Fruit fly (Drosophila melanogaster) whole organism, pupa: Measurements from ENCODE around the gene Fkbp39.

Source experiments
- CG10348 ChIP-seq: fragments of 200-800 bp; sonication (Bioruptor generic); IDR thresholded peaks from 2 replicates; pipeline ENCODE4 v1.3.6; 2022; ENCODE audit warnings: missing biosample characterization, missing genetic modification characterization
- CG12605 ChIP-seq: fragments of 200-800 bp; sonication (Bioruptor generic); IDR thresholded peaks from 2 replicates; pipeline ENCODE4 v1.3.6; 2022; ENCODE audit warnings: missing biosample characterization, missing genetic modification characterization
- CG13204 ChIP-seq: fragments of 200-800 bp; sonication (Bioruptor generic); optimal IDR thresholded peaks from 2 replicates; lab custom pipeline; 2018; ENCODE audit warnings: missing biosample characterization, mild to moderate bottlenecking, missing genetic modification characterization, moderate library complexity
- CG14655 ChIP-seq: fragments of 200-800 bp; sonication (Bioruptor generic); optimal IDR thresholded peaks from 3 replicates; lab custom pipeline; 2017; ENCODE audit warnings: mild to moderate bottlenecking, missing biosample characterization, missing genetic modification reagents, missing genetic modification characterization
- CG15710 ChIP-seq: fragments of 200-800 bp; sonication (Bioruptor generic); optimal IDR thresholded peaks from 2 replicates; lab custom pipeline; 2018; ENCODE audit warnings: missing biosample characterization, mild to moderate bottlenecking, missing genetic modification characterization, moderate library complexity
- CG17806 ChIP-seq: fragments of 200-800 bp; sonication (Bioruptor generic); optimal IDR thresholded peaks from 2 replicates; lab custom pipeline; 2018; ENCODE audit warnings: missing biosample characterization, mild to moderate bottlenecking, missing genetic modification characterization, moderate library complexity
- CG32121 ChIP-seq: fragments of 200-800 bp; sonication (Bioruptor generic); IDR thresholded peaks from 2 replicates; pipeline ENCODE4 v1.3.6; 2022; ENCODE audit warnings: missing biosample characterization, missing genetic modification characterization
- CG34367 ChIP-seq: fragments of 200-800 bp; sonication (Bioruptor generic); optimal IDR thresholded peaks from 2 replicates; lab custom pipeline; 2018; ENCODE audit warnings: missing biosample characterization, mild to moderate bottlenecking, missing genetic modification characterization
- CG4496 ChIP-seq: fragments of 200-800 bp; sonication (Bioruptor generic); IDR thresholded peaks from 3 replicates; pipeline ENCODE4 v1.3.6; 2022; ENCODE audit warnings: missing biosample characterization, missing genetic modification characterization
- CG8159 ChIP-seq: fragments of 200-800 bp; sonication (Bioruptor generic); optimal IDR thresholded peaks from 3 replicates; lab custom pipeline; 2018; ENCODE audit warnings: missing biosample characterization, mild to moderate bottlenecking, missing genetic modification characterization, moderate library complexity
- CG8301 ChIP-seq: fragments of 200-800 bp; sonication (Bioruptor generic); optimal IDR thresholded peaks from 2 replicates; lab custom pipeline; 2018; ENCODE audit warnings: missing biosample characterization, mild to moderate bottlenecking, missing genetic modification characterization
- CG9948 ChIP-seq: fragments of 200-800 bp; sonication (Bioruptor generic); optimal IDR thresholded peaks from 2 replicates; lab custom pipeline; 2018; ENCODE audit warnings: missing biosample characterization, mild to moderate bottlenecking, missing genetic modification characterization, moderate library complexity
- D1 ChIP-seq: fragments of 200-800 bp; sonication (Bioruptor generic); optimal IDR thresholded peaks from 2 replicates; lab custom pipeline; 2018; ENCODE audit warnings: missing biosample characterization, mild to moderate bottlenecking, missing genetic modification characterization, moderate library complexity
- EcR ChIP-seq: fragments of 200-800 bp; sonication (Bioruptor generic); optimal IDR thresholded peaks from 3 replicates; lab custom pipeline; 2019; ENCODE audit warnings: missing biosample characterization, missing genetic modification characterization, mild to moderate bottlenecking, moderate library complexity, missing genetic modification reagents
- Ets98B ChIP-seq: fragments of 200-800 bp; sonication (Bioruptor generic); IDR thresholded peaks from 2 replicates; pipeline ENCODE4 v1.3.6; 2022; ENCODE audit warnings: missing biosample characterization, missing genetic modification characterization
- Pif1A ChIP-seq: fragments of 200-800 bp; sonication (Bioruptor generic); optimal IDR thresholded peaks from 3 replicates; lab custom pipeline; 2016; ENCODE audit warnings: missing biosample characterization, missing genetic modification characterization
- Pif1B ChIP-seq: fragments of 200-800 bp; sonication (Bioruptor generic); optimal IDR thresholded peaks from 3 replicates; lab custom pipeline; 2016; ENCODE audit warnings: missing biosample characterization, missing genetic modification characterization
- Snoo ChIP-seq: fragments of 200-800 bp; sonication (Bioruptor generic); optimal IDR thresholded peaks from 3 replicates; lab custom pipeline; 2017; ENCODE audit warnings: missing biosample characterization, mild to moderate bottlenecking, missing genetic modification characterization, inconsistent platforms
- fd96Ca ChIP-seq: fragments of 200-800 bp; sonication (Bioruptor generic); IDR thresholded peaks from 3 replicates; pipeline ENCODE4 v1.3.6; 2022; ENCODE audit warnings: missing biosample characterization, missing genetic modification characterization
- gl ChIP-seq: fragments of 200-800 bp; sonication (Bioruptor generic); optimal IDR thresholded peaks from 2 replicates; lab custom pipeline; 2018; ENCODE audit warnings: missing biosample characterization, mild to moderate bottlenecking, missing genetic modification characterization
- rn ChIP-seq: fragments of 200-800 bp; sonication (Bioruptor generic); IDR thresholded peaks from 2 replicates; pipeline ENCODE4 v1.3.6; 2022; ENCODE audit warnings: missing biosample characterization, missing genetic modification characterization

The Fkbp39 gene

dm6 chr3R:15367477-15367876, 34.5 kb upstream of the Fkbp39 start, which contains the start of gene CG34404:
CG34404 (minus strand) TSS chr3R:15367665.
- no peak for TF ChIP-seq Ets98B (GFP tag; lab: Robert Waterston, UW)
- TF ChIP-seq CG15710 (tag; lab: Kevin White, UChicago) = no peak
- TF ChIP-seq CG34367 (tag; lab: Kevin White, UChicago) = no peak
- no peak for TF ChIP-seq CG9948 (tag; lab: Kevin White, UChicago)
- no peak for TF ChIP-seq CG4496 (GFP tag; lab: Robert Waterston, UW)
- no peak for TF ChIP-seq CG10348

- TF ChIP-seq Snoo (tag; lab: Kevin White, UChicago) (peak; percentile 19), CG10348 (no peak), Pif1B (no peak), D1 (tag; lab: Kevin White, UChicago) (no peak), CG13204 (GFP tag; lab: Kevin White, UChicago) (no peak), CG4496 (GFP tag; lab: Robert Waterston, UW) (peak; percentile 76; the same call in 2 of the 3 replicates), Ets98B (GFP tag; lab: Robert Waterston, UW) (peak; percentile 41), CG14655 (GFP tag; lab: Kevin White, UChicago) (no peak), CG32121 (GFP tag; lab: Robert Waterston, UW) (peak; percentile 62; the same call in 1 of the 2 replicates), Pif1A (no peak), CG34367 (tag; lab: Kevin White, UChicago) (no peak), CG15710 (tag; lab: Kevin White, UChicago) (peak; percentile 32), CG17806 (tag; lab: Kevin White, UChicago) (peak; percentile 55), CG8301 (tag; lab: Kevin White, UChicago) (no peak), gl (tag; lab: Kevin White, UChicago) (no peak), CG8159 (no peak), CG9948 (tag; lab: Kevin White, UChicago) (peak; percentile 43), CG12605 (peak; percentile 46; the same call in 1 of the 2 replicates)
- TF ChIP-seq, all 21 proteins: peak for 8
These were observed 33.9 kb upstream of the Fkbp39 start for dm6 chr3R:15366839-15367238.

- no peak for TF ChIP-seq CG32121 (GFP tag; lab: Robert Waterston, UW)
- no peak for TF ChIP-seq CG34367 (tag; lab: Kevin White, UChicago)
- no peak for TF ChIP-seq CG15710 (tag; lab: Kevin White, UChicago)
- TF ChIP-seq CG10348 = no peak
- no peak for TF ChIP-seq EcR
These were observed 30.7 kb upstream of the Fkbp39 start, which contains the start of gene CG6171 for dm6 chr3R:15363608-15364007. CG6171 (minus strand) TSS chr3R:15363857.

- TF ChIP-seq CG15710 (tag; lab: Kevin White, UChicago) (no peak), Pif1A (no peak), CG10348 (no peak), fd96Ca (GFP tag; lab: Robert Waterston, UW) (no peak), CG14655 (GFP tag; lab: Kevin White, UChicago) (no peak), CG34367 (tag; lab: Kevin White, UChicago) (no peak), CG12605 (no peak), CG32121 (GFP tag; lab: Robert Waterston, UW) (peak; percentile 19; the same call in 1 of the 2 replicates)
- TF ChIP-seq, all 21 proteins: peak for 1
These were observed 28.6 kb upstream of the Fkbp39 start, which contains the start of the genes Cog2 and Trax for dm6 chr3R:15361490-15361889. Cog2 (minus strand) TSS chr3R:15361657. Trax (plus strand) TSS chr3R:15361692.

- TF ChIP-seq Snoo (tag; lab: Kevin White, UChicago) (peak; percentile 63), Ets98B (GFP tag; lab: Robert Waterston, UW) (peak; percentile 75), fd96Ca (GFP tag; lab: Robert Waterston, UW) (peak; percentile 75; the same call in 2 of the 3 replicates), CG32121 (GFP tag; lab: Robert Waterston, UW) (peak; percentile 72), D1 (tag; lab: Kevin White, UChicago) (no peak), CG14655 (GFP tag; lab: Kevin White, UChicago) (no peak), CG13204 (GFP tag; lab: Kevin White, UChicago) (no peak), Pif1B (no peak), EcR (peak; percentile 17), CG17806 (tag; lab: Kevin White, UChicago) (peak; percentile 83), CG34367 (tag; lab: Kevin White, UChicago) (peak; percentile 68), CG4496 (GFP tag; lab: Robert Waterston, UW) (peak; percentile 81), rn (GFP tag; lab: Robert Waterston, UW) (peak; percentile 46; the same call in 1 of the 2 replicates), CG8301 (tag; lab: Kevin White, UChicago) (no peak), CG15710 (tag; lab: Kevin White, UChicago) (peak; percentile 84), CG9948 (tag; lab: Kevin White, UChicago) (peak; percentile 77), CG8159 (peak; percentile 89), gl (tag; lab: Kevin White, UChicago) (peak; percentile 55), CG12605 (0 out of 2 replicates have a peak, but pooled peaks have one; percentile 26), CG10348 (0 out of 2 replicates have a peak, but pooled peaks have one; percentile 20), Pif1A (no peak)
These were observed 23.9 kb upstream of the Fkbp39 start, which contains the start of the genes Atg4b and Hibch for dm6 chr3R:15356645-15357431. Atg4b (minus strand) TSS chr3R:15356924. Hibch (plus strand) TSS chr3R:15357229.
